Worm (Caenorhabditis elegans): ENCODE data around the gene R10D12.8.

R10D12.8 gene

DNA sequence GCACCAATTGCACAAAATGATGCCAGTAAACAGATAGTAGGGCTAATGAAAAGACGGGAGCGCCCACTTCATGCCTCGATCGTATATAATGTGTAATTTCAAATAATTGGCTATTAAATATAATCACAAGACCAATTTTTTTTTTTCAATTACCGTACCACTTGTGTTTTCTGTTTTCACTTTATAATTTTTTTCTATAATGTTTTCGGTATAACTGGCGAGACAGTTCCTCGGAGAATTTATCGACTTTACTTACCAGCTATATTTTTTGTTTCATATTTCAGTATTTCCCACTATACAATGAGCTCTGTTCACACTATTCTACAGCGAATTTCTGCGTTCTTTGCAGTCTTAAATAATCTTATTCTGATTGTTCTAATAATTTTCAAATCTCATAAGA is 36.9 kb downstream of the R10D12.8 start, which contains the start of gene str-252:
Gene str-252, plus strand, starts transcription at position 301 of the 400 bp plus-strand sequence.
- TF ChIP-seq ztf-16 (tag; optimal IDR thresholded peaks at IDR 0.05) (no peak), syd-9 (tag; optimal IDR thresholded peaks at IDR 0.05) (no peak), ttx-3 (tag; optimal IDR thresholded peaks at IDR 0.05) (no peak), nhr-232 (tag; optimal IDR thresholded peaks at IDR 0.05) (no peak), gmeb-2 (tag; optimal IDR thresholded peaks at IDR 0.05) (no peak), ahr-1 (tag; optimal IDR thresholded peaks at IDR 0.05) (no peak), ceh-24 (tag; optimal IDR thresholded peaks at IDR 0.05) (no peak), unc-42 (tag; optimal IDR thresholded peaks at IDR 0.05) (no peak), elt-4 (tag; optimal IDR thresholded peaks at IDR 0.05) (no peak), che-1 (tag; optimal IDR thresholded peaks at IDR 0.05) (no peak), ceh-34 (tag; optimal IDR thresholded peaks at IDR 0.05) (no peak), lim-6 (tag; optimal IDR thresholded peaks at IDR 0.05) (no peak), unc-86 (tag; optimal IDR thresholded peaks at IDR 0.05) (no peak), dve-1 (tag; optimal IDR thresholded peaks at IDR 0.05) (no peak), Y22D7AL.16 (tag; optimal IDR thresholded peaks at IDR 0.05) (no peak), tbx-2 (tag; optimal IDR thresholded peaks at IDR 0.05) (no peak), F13H6.1 (tag; optimal IDR thresholded peaks at IDR 0.05) (no peak)

DNA sequence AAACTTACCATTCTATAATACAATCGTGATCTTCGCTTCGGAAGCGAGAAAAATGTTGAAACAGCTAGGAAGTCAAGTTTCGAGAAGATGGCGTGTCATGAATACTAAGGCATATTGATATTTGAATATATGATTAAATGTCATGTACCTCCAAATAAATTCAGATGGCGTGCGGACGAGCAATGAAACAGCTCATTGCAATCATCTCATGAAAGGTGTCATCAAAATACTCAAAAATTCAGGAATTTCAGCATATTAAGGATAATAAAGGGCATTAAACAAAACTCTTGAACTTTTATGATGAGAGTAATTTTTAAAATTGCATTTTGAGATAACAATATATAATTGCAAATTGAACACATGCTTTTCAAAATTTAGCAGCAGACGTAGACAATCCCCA is 37.7 kb downstream of the R10D12.8 start, which contains the start of gene gcy-32:
Gene gcy-32, minus strand, starts transcription at position 101 of the 400 bp plus-strand sequence.
- TF ChIP-seq sdc-2 (tag; optimal IDR thresholded peaks at IDR 0.05) (no peak), tbx-7 (tag; optimal IDR thresholded peaks at IDR 0.05) (no peak), ceh-45 (GFP tag; IDR thresholded peaks at IDR 0.05) (no peak), fkh-10 (GFP tag; optimal IDR thresholded peaks at IDR 0.05) (no peak), ceh-18 (tag; optimal IDR thresholded peaks at IDR 0.05) (no peak), pat-9 (tag; optimal IDR thresholded peaks at IDR 0.05) (no peak)

DNA sequence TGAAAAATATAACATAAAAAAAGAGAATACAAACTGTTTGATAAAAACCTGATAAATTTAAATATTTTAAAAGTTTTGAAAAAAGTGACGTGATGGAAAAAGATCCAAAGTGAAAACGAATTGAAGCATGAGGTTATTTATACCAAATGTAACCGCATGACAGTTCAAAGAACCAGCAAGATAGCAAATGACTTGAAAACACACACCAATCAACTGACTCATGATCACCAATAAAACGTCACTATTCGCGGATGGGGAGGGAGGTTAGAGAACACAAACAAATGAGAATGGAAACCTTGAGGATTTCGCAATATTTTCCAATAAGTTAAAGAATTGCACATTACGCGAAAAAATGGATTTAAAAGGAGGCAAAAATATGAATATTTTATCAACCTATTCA is 43.7 kb downstream of the R10D12.8 start, which contains the start of gene C06B3.7:
Gene C06B3.7, plus strand, starts transcription at position 287 of the 400 bp plus-strand sequence.
- peak; percentile 34 for TF ChIP-seq hlh-30 (tag; optimal IDR thresholded peaks at IDR 0.05; ENCODE audit: insufficient read depth)
- no peak for TF ChIP-seq ceh-22 (tag; optimal IDR thresholded peaks at IDR 0.05)

DNA sequence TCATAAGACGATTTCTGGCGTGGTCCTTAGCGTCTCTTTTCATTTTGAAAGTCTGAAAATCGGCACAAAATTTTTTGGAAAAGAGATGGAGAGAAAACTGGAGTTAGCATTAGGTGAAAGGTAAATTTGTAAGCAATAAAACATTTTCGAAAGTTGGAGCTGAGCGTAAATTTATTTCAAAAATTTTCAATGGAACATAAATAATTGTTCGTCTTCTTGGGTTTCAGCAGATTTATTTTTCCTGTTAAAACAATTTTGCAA is 44.2 kb downstream of the R10D12.8 start, which contains the start of gene C06B3.6:
Gene C06B3.6, minus strand, starts transcription at position 52 of the 261 bp plus-strand sequence.
- no peak for TF ChIP-seq hlh-8 (tag; optimal IDR thresholded peaks at IDR 0.05)
- TF ChIP-seq ttx-3 (tag; optimal IDR thresholded peaks at IDR 0.05) = no peak
- no peak for TF ChIP-seq sox-2 (GFP tag; IDR thresholded peaks at IDR 0.05)

DNA sequence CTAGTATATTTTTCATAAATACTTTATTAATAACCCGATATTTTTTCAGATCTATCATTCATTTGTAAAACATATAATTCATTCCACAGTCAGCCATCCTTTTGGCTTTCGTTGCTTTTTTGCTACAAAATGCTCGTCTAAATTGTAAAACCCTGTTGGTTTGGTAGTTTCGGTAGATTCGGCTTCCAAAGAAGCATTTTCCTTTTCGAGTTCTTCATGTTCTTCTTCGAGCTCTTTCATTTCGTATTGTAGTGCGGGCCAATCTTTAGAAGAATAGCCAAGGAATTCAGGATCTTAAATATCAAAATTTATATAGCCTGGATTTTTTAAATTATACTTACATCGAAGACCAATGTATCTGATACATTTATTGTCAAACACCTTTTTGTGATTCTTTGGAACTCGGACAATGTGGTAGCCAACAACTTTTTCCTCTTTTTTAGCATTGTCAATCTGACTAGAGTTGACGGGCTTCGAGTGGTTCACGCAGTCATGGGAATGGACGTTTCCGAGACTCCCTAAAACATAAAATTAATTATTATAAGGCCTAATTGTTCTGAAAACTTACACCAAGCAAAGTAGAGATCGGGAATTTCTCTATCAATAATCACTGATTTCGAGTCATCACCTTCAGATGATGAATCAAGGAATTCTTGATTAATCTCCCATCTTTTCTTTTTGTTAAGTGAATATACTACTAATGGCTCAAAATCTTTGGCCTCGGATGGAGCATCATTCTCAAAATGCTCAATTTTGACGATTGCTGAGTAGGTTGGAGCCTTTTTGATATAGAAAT is 44.8 kb downstream of the R10D12.8 start:
- no peak for TF ChIP-seq nhr-11 (tag; optimal IDR thresholded peaks at IDR 0.05)

DNA sequence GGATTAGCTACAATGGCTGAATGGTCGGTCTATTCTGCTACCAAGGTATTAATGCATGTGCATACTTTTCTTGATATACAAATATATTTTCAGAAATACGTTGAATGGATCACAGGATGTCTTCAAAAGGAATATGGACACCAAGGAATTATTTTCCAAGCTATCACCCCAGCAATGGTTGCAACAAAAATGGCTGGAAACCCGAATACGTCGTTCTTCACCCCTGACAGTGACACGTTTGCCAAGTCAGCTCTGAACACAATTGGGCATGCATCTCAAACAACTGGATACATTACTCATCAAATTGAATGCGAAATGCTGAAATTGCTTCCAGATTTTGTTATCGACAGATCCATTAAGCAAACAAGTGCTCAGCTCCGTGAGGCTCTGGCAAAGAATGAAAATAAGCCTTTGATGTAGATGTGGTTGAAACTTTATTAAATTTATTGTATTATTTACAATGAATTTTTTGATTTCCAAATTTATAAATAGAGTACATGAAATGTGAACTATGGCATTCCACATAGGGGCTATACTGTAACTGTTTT is 45.5 kb downstream of the R10D12.8 start:
- TF ChIP-seq odd-2 (tag; optimal IDR thresholded peaks at IDR 0.05) (no peak), ama-1 (optimal IDR thresholded peaks at IDR 0.05) (no peak), tbx-7 (tag; optimal IDR thresholded peaks at IDR 0.05) (no peak), rnt-1 (tag; optimal IDR thresholded peaks at IDR 0.05) (no peak), ceh-19 (GFP tag; optimal IDR thresholded peaks at IDR 0.05) (no peak), pqm-1 (tag; optimal IDR thresholded peaks at IDR 0.05) (no peak), ceh-22 (tag; optimal IDR thresholded peaks at IDR 0.05) (no peak), tbx-2 (tag; optimal IDR thresholded peaks at IDR 0.05) (no peak), pat-9 (tag; optimal IDR thresholded peaks at IDR 0.05) (no peak), nhr-11 (tag; optimal IDR thresholded peaks at IDR 0.05) (no peak), K09A11.1 (tag; optimal IDR thresholded peaks at IDR 0.05; ENCODE audit: insufficient read depth) (no peak), hlh-30 (tag; optimal IDR thresholded peaks at IDR 0.05; ENCODE audit: insufficient read depth) (no peak), lin-11 (tag; optimal IDR thresholded peaks at IDR 0.05) (no peak), fkh-6 (tag; optimal IDR thresholded peaks at IDR 0.05) (no peak), dmd-4 (tag; optimal IDR thresholded peaks at IDR 0.05; ENCODE audit: borderline replicate concordance) (no peak), hlh-8 (tag; optimal IDR thresholded peaks at IDR 0.05) (no peak)
